Worm (Caenorhabditis elegans) whole organism, L2 larva: ENCODE results near the gene F46G10.2.

Source experiments
- C34F6.9 ChIP-seq: fragments of 150-350 bp; optimal IDR thresholded peaks from 2 replicates; lab custom pipeline; 2014; ENCODE audit warnings: missing biosample characterization, missing genetic modification characterization
- F13H6.1 ChIP-seq: sonication (generic microtip); optimal IDR thresholded peaks from 2 replicates; lab custom pipeline; 2016; ENCODE audit warnings: missing genetic modification characterization, missing compliant biosample characterization
- R02D3.7 ChIP-seq: fragments of 150-350 bp; optimal IDR thresholded peaks from 2 replicates; lab custom pipeline; 2014; ENCODE audit warnings: missing biosample characterization, missing genetic modification characterization
- Y55F3AM.14 ChIP-seq: fragments of 200-800 bp; sonication (Bioruptor generic); optimal IDR thresholded peaks from 2 replicates; lab custom pipeline; 2018; ENCODE audit warnings: mild to moderate bottlenecking, missing genetic modification characterization, missing compliant biosample characterization
- ZK546.5 ChIP-seq: sonication (generic microtip); optimal IDR thresholded peaks from 2 replicates; lab custom pipeline; 2017; ENCODE audit warnings: missing biosample characterization, missing genetic modification characterization
- alr-1 ChIP-seq: fragments of 150-350 bp; optimal IDR thresholded peaks from 2 replicates; lab custom pipeline; 2014; ENCODE audit warnings: missing biosample characterization, missing genetic modification characterization
- aly-2 ChIP-seq: fragments of 150-350 bp; optimal IDR thresholded peaks from 2 replicates; lab custom pipeline; 2014; ENCODE audit warnings: missing biosample characterization, missing genetic modification characterization
- ama-1 ChIP-seq: fragments of 150-350 bp; optimal IDR thresholded peaks from 2 replicates; lab custom pipeline; 2018; ENCODE audit warnings: inconsistent platforms
- blmp-1 ChIP-seq: sonication (generic microtip); optimal IDR thresholded peaks from 2 replicates; lab custom pipeline; 2017; ENCODE audit warnings: missing genetic modification characterization, mild to moderate bottlenecking, missing compliant biosample characterization, antibody characterized with exemption, moderate library complexity; ENCODE audit not compliant: insufficient read depth
- ceh-16 ChIP-seq: fragments of 150-350 bp; optimal IDR thresholded peaks from 2 replicates; lab custom pipeline; 2014; ENCODE audit warnings: missing biosample characterization, missing genetic modification characterization
- ceh-82 ChIP-seq: fragments of 150-350 bp; optimal IDR thresholded peaks from 2 replicates; lab custom pipeline; 2014; ENCODE audit warnings: missing biosample characterization, missing genetic modification characterization
- crh-2 ChIP-seq: sonication (generic microtip); optimal IDR thresholded peaks from 2 replicates; lab custom pipeline; 2017; ENCODE audit warnings: missing biosample characterization, missing genetic modification characterization
- dmd-4 ChIP-seq: sonication (generic microtip); optimal IDR thresholded peaks from 2 replicates; lab custom pipeline; 2017; ENCODE audit warnings: missing biosample characterization, missing genetic modification characterization
- egl-27 ChIP-seq: sonication (generic microtip); optimal IDR thresholded peaks from 3 replicates; lab custom pipeline; 2017; ENCODE audit warnings: missing biosample characterization, missing genetic modification reagents, missing genetic modification characterization
- elt-1 ChIP-seq: fragments of 150-350 bp; optimal IDR thresholded peaks from 2 replicates; lab custom pipeline; 2014; ENCODE audit warnings: missing biosample characterization, missing genetic modification characterization
- elt-3 ChIP-seq: sonication (generic microtip); optimal IDR thresholded peaks from 2 replicates; lab custom pipeline; 2017; ENCODE audit warnings: missing biosample characterization, missing genetic modification characterization
- fos-1 ChIP-seq: fragments of 150-350 bp; optimal IDR thresholded peaks from 2 replicates; lab custom pipeline; 2014; ENCODE audit warnings: missing biosample characterization, missing genetic modification characterization
- gmeb-1 ChIP-seq: fragments of 150-350 bp; optimal IDR thresholded peaks from 2 replicates; lab custom pipeline; 2014; ENCODE audit warnings: missing biosample characterization, missing genetic modification characterization
- lin-11 ChIP-seq: fragments of 150-350 bp; sonication (generic microtip); optimal IDR thresholded peaks from 2 replicates; lab custom pipeline; 2014; ENCODE audit warnings: missing biosample characterization, missing genetic modification characterization, inconsistent platforms, mixed read lengths
- lin-13 ChIP-seq: fragments of 150-350 bp; optimal IDR thresholded peaks from 2 replicates; lab custom pipeline; 2014; ENCODE audit warnings: missing biosample characterization, missing genetic modification reagents, missing genetic modification characterization
- lin-39 ChIP-seq: fragments of 150-350 bp; optimal IDR thresholded peaks from 2 replicates; lab custom pipeline; 2014; ENCODE audit warnings: missing biosample characterization, missing genetic modification reagents, missing genetic modification characterization
- lsy-2 ChIP-seq, 2 experiments: fragments of 150-350 bp in 1 of 2; sonication (generic microtip) in 1 of 2; optimal IDR thresholded peaks; 2 replicates each; lab custom pipeline; 2014 to 2017; ENCODE audit warnings: missing biosample characterization in 2 of 2, missing genetic modification characterization in 2 of 2
- mab-5 ChIP-seq: fragments of 150-350 bp; optimal IDR thresholded peaks from 2 replicates; lab custom pipeline; 2014; ENCODE audit warnings: missing biosample characterization, missing genetic modification characterization
- mbf-1 ChIP-seq: sonication (generic microtip); optimal IDR thresholded peaks from 2 replicates; lab custom pipeline; 2017; ENCODE audit warnings: missing biosample characterization, missing genetic modification characterization
- mdl-1 ChIP-seq, 2 experiments: fragments of 150-350 bp in 1 of 2; sonication (generic microtip) in 1 of 2; optimal IDR thresholded peaks; 2 replicates each; lab custom pipeline; 2017; ENCODE audit warnings: missing biosample characterization in 2 of 2, missing genetic modification characterization in 2 of 2
- nhr-10 ChIP-seq: sonication (generic microtip); optimal IDR thresholded peaks from 2 replicates; lab custom pipeline; 2017; ENCODE audit warnings: missing biosample characterization, missing genetic modification characterization
- nhr-11 ChIP-seq: fragments of 150-350 bp; optimal IDR thresholded peaks from 2 replicates; lab custom pipeline; 2014; ENCODE audit warnings: missing biosample characterization, missing genetic modification characterization
- nhr-12 ChIP-seq: fragments of 150-350 bp; optimal IDR thresholded peaks from 2 replicates; lab custom pipeline; 2014; ENCODE audit warnings: missing biosample characterization, missing genetic modification characterization
- nhr-129 ChIP-seq: fragments of 150-350 bp; optimal IDR thresholded peaks from 2 replicates; lab custom pipeline; 2014; ENCODE audit warnings: missing biosample characterization, missing genetic modification characterization
- nhr-21 ChIP-seq: fragments of 150-350 bp; optimal IDR thresholded peaks from 2 replicates; lab custom pipeline; 2014; ENCODE audit warnings: missing biosample characterization, missing genetic modification characterization
- nhr-23 ChIP-seq: fragments of 150-350 bp; optimal IDR thresholded peaks from 2 replicates; lab custom pipeline; 2014; ENCODE audit warnings: missing biosample characterization, missing genetic modification reagents, missing genetic modification characterization
- nhr-237 ChIP-seq: fragments of 150-350 bp; optimal IDR thresholded peaks from 2 replicates; lab custom pipeline; 2014; ENCODE audit warnings: missing biosample characterization, missing genetic modification characterization
- nhr-25 ChIP-seq: fragments of 150-350 bp; sonication (generic microtip); optimal IDR thresholded peaks from 3 replicates; lab custom pipeline; 2014; ENCODE audit warnings: missing biosample characterization, missing genetic modification characterization
- nhr-6 ChIP-seq: fragments of 150-350 bp; optimal IDR thresholded peaks from 2 replicates; lab custom pipeline; 2014; ENCODE audit warnings: missing biosample characterization, missing genetic modification characterization
- nhr-77 ChIP-seq: fragments of 150-350 bp; optimal IDR thresholded peaks from 2 replicates; lab custom pipeline; 2014; ENCODE audit warnings: missing biosample characterization, missing genetic modification characterization
- peb-1 ChIP-seq: fragments of 150-350 bp; optimal IDR thresholded peaks from 2 replicates; lab custom pipeline; 2014; ENCODE audit warnings: missing biosample characterization, missing genetic modification characterization
- sem-4 ChIP-seq: fragments of 150-350 bp; optimal IDR thresholded peaks from 2 replicates; lab custom pipeline; 2014; ENCODE audit warnings: missing biosample characterization, missing genetic modification reagents, missing genetic modification characterization
- skn-1 ChIP-seq: sonication (generic microtip); optimal IDR thresholded peaks from 2 replicates; lab custom pipeline; 2017; ENCODE audit warnings: missing biosample characterization, missing genetic modification characterization
- sma-3 ChIP-seq: sonication (generic microtip); optimal IDR thresholded peaks from 2 replicates; lab custom pipeline; 2016; ENCODE audit warnings: missing genetic modification reagents, missing genetic modification characterization, missing compliant biosample characterization
- sma-9 ChIP-seq, 2 experiments: fragments of 150-350 bp in 1 of 2; sonication (generic microtip) in 1 of 2; optimal IDR thresholded peaks; 2 replicates each; lab custom pipeline; 2014 to 2016; ENCODE audit warnings: missing genetic modification characterization in 2 of 2, mild to moderate bottlenecking in 1 of 2, missing biosample characterization in 1 of 2, missing compliant biosample characterization in 1 of 2, missing genetic modification reagents in 1 of 2, moderate library complexity in 1 of 2
- snpc-4 ChIP-seq: fragments of 150-350 bp; optimal IDR thresholded peaks from 2 replicates; lab custom pipeline; 2014; ENCODE audit warnings: missing biosample characterization, missing genetic modification characterization
- unc-39 ChIP-seq: fragments of 150-350 bp; optimal IDR thresholded peaks from 2 replicates; lab custom pipeline; 2014; ENCODE audit warnings: missing biosample characterization, missing genetic modification characterization
- unc-55 ChIP-seq: fragments of 150-350 bp; sonication (generic microtip); optimal IDR thresholded peaks from 3 replicates; lab custom pipeline; 2014; ENCODE audit warnings: missing biosample characterization, missing genetic modification reagents, missing genetic modification characterization
- unc-62 ChIP-seq: fragments of 150-350 bp; optimal IDR thresholded peaks from 2 replicates; lab custom pipeline; 2014; ENCODE audit warnings: missing biosample characterization, missing genetic modification reagents, missing genetic modification characterization
- zag-1 ChIP-seq: fragments of 150-350 bp; optimal IDR thresholded peaks from 2 replicates; lab custom pipeline; 2014; ENCODE audit warnings: missing biosample characterization, missing genetic modification characterization
- ztf-1 ChIP-seq: fragments of 200-800 bp; sonication (Bioruptor generic); conservative IDR thresholded peaks from 2 replicates; pipeline ENCODE4 v1.3.6; 2022; ENCODE audit warnings: missing genetic modification characterization, missing compliant biosample characterization
- ztf-11 ChIP-seq: sonication (generic microtip); optimal IDR thresholded peaks from 2 replicates; lab custom pipeline; 2017; ENCODE audit warnings: missing biosample characterization, missing genetic modification characterization
- ztf-4 ChIP-seq: fragments of 150-350 bp; optimal IDR thresholded peaks from 2 replicates; lab custom pipeline; 2014; ENCODE audit warnings: missing biosample characterization, missing genetic modification characterization

The F46G10.2 gene

ce11 chrX:13328034-13328433 lies 5.3 kb downstream of the F46G10.2 start, which contains the start of gene sir-2.2:
TSS of gene sir-2.2 (plus strand) at chrX:13328067.
- TF ChIP-seq lin-11 (no peak), sma-3 (GFP tag; lab: Kevin White, UChicago) (peak; percentile 4), nhr-21 (peak; percentile 43), F13H6.1 (peak; percentile 19), R02D3.7 (tag; lab: Kevin White, UChicago) (no peak), nhr-25 (tag; lab: Kevin White, UChicago) (peak; percentile 39), fos-1 (peak; percentile 84), crh-2 (tag; lab: Kevin White, UChicago) (peak; percentile 23), sma-9 (GFP tag; optimal IDR thresholded peaks at IDR 0.05; lab: Kevin White, UChicago) (peak; percentile 74), sma-9 (tag; optimal IDR thresholded peaks at IDR 0.05; lab: Kevin White, UChicago) (no peak)

ce11 chrX:13328868-13329267 lies 6.1 kb downstream of the F46G10.2 start:
- TF ChIP-seq ceh-82 (no peak), ceh-16 (no peak), alr-1 (tag; lab: Kevin White, UChicago) (no peak), elt-3 (tag; lab: Kevin White, UChicago) (no peak), nhr-12 (tag; lab: Kevin White, UChicago) (no peak), Y55F3AM.14 (no peak), aly-2 (no peak), nhr-129 (tag; lab: Kevin White, UChicago) (peak; percentile 94), elt-1 (tag; lab: Kevin White, UChicago) (no peak), nhr-25 (tag; lab: Kevin White, UChicago) (peak; percentile 83), R02D3.7 (tag; lab: Kevin White, UChicago) (no peak), crh-2 (tag; lab: Kevin White, UChicago) (peak; percentile 85), lin-11 (peak; percentile 28), ztf-1 (no peak), nhr-77 (tag; lab: Kevin White, UChicago) (no peak), sma-3 (GFP tag; lab: Kevin White, UChicago) (peak; percentile 85), fos-1 (peak; percentile 99), skn-1 (tag; lab: Kevin White, UChicago) (no peak), lin-39 (tag; lab: Kevin White, UChicago) (peak; percentile 63), ztf-4 (tag; lab: Kevin White, UChicago) (peak; percentile 29), sem-4 (tag; lab: Kevin White, UChicago) (peak; percentile 80), nhr-23 (tag; lab: Kevin White, UChicago) (no peak), lsy-2 (tag; optimal IDR thresholded peaks at IDR 0.05; lab: Kevin White, UChicago) (peak in 1 of 2 experiments; percentile 81), C34F6.9 (tag; lab: Kevin White, UChicago) (peak; percentile 94), zag-1 (peak; percentile 57), peb-1 (tag; lab: Kevin White, UChicago) (no peak), lin-13 (GFP tag; lab: Kevin White, UChicago) (peak; percentile 64), gmeb-1 (peak; percentile 58), nhr-21 (peak; percentile 86), mdl-1 (tag; optimal IDR thresholded peaks at IDR 0.05; lab: Kevin White, UChicago) (peak; percentile 20 to 76), mbf-1 (tag; lab: Kevin White, UChicago) (no peak), dmd-4 (tag; lab: Kevin White, UChicago) (no peak), snpc-4 (peak; percentile 58), nhr-10 (tag; lab: Kevin White, UChicago) (no peak), unc-62 (GFP tag; lab: Kevin White, UChicago) (no peak), sma-9 (GFP tag; optimal IDR thresholded peaks at IDR 0.05; lab: Kevin White, UChicago) (peak; percentile 89), sma-9 (tag; optimal IDR thresholded peaks at IDR 0.05; lab: Kevin White, UChicago) (no peak), mab-5 (peak; percentile 79), nhr-6 (tag; lab: Kevin White, UChicago) (peak; percentile 79), ztf-11 (no peak), ama-1 (no peak), blmp-1 (tag; lab: Kevin White, UChicago) (peak; percentile 69), ZK546.5 (tag; lab: Kevin White, UChicago) (no peak), nhr-11 (tag; lab: Kevin White, UChicago) (no peak), egl-27 (tag; lab: Kevin White, UChicago) (peak; percentile 70), F13H6.1 (peak; percentile 89), unc-39 (tag; lab: Kevin White, UChicago) (no peak), nhr-237 (tag; lab: Kevin White, UChicago) (no peak), unc-55 (GFP tag; lab: Kevin White, UChicago) (peak; percentile 87)
